Fruit fly (Drosophila melanogaster): Measurements from ENCODE around the gene gdrd.
A peak's percentile ranks its signal among the peaks of the same experiment; 100 is the strongest.

Gene gdrd

DNA sequence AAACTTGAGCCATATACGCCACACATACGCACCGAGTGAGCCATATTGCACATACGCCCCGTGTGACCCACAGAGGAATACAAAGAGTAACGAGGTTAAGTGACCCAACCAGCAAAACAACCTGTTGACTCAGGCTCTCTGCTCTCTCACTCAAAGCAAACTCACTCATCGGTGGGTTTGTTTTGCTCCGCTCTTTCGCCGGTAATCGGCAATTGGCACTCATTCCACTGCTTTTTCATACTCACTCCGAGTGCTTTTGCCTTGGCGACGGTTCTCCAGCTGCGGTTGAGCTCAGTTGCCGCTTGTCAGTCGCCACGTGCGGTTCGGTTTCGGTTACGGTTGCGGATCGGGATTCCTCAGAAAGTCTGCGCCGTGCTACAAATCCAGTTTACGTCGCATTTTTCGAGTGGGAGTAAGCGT, 15.3 kb downstream of the gdrd start (continued):
- TF ChIP-seq mld (GFP tag; IDR thresholded peaks at IDR 0.05; ENCODE audit: partially characterized antibody): no peak; the same call in 2 of the 3 replicates
- no peak for TF ChIP-seq unc-4 (GFP tag; IDR thresholded peaks at IDR 0.05; ENCODE audit: partially characterized antibody)
- no peak for TF ChIP-seq Fer1 (GFP tag; optimal IDR thresholded peaks at IDR 0.05)
- no peak for TF ChIP-seq CG11723 (GFP tag; optimal IDR thresholded peaks at IDR 0.05)
- TF ChIP-seq wdn (GFP tag; IDR thresholded peaks at IDR 0.05): no peak
- TF ChIP-seq CG9727 (GFP tag; optimal IDR thresholded peaks at IDR 0.05): no peak
- peak; percentile 33 for TF ChIP-seq CG6813 (GFP tag; optimal IDR thresholded peaks at IDR 0.05)
- no peak for TF ChIP-seq Deaf1 (tag; optimal IDR thresholded peaks at IDR 0.05)
- no peak for TF ChIP-seq Doc3 (GFP tag; IDR thresholded peaks at IDR 0.05; ENCODE audit: partially characterized antibody)
- no peak for TF ChIP-seq CG10209 (GFP tag; optimal IDR thresholded peaks at IDR 0.05)
- TF ChIP-seq CG2199 (GFP tag; IDR thresholded peaks at IDR 0.05): no peak
- peak; percentile 12 for TF ChIP-seq CG3163 (GFP tag; optimal IDR thresholded peaks at IDR 0.05)
- no peak for TF ChIP-seq CG2120 (GFP tag; optimal IDR thresholded peaks at IDR 0.05)
- TF ChIP-seq ci (GFP tag; IDR thresholded peaks at IDR 0.05): peak; percentile 60; the same call in 1 of the 3 replicates
- no peak for TF ChIP-seq Rfx (GFP tag; IDR thresholded peaks at IDR 0.05)
- TF ChIP-seq cg (GFP tag; optimal IDR thresholded peaks at IDR 0.05): no peak
- TF ChIP-seq sqz (GFP tag; optimal IDR thresholded peaks at IDR 0.05): no peak
- TF ChIP-seq CG34376 (GFP tag; optimal IDR thresholded peaks at IDR 0.05): peak; percentile 59
- no peak for TF ChIP-seq Sox100B (GFP tag; optimal IDR thresholded peaks at IDR 0.05)
- TF ChIP-seq chif (GFP tag; optimal IDR thresholded peaks at IDR 0.05): no peak
- TF ChIP-seq dimm (GFP tag; IDR thresholded peaks at IDR 0.05): no peak
- no peak for TF ChIP-seq Xbp1 (GFP tag; optimal IDR thresholded peaks at IDR 0.05)
- TF ChIP-seq Jarid2 (GFP tag; optimal IDR thresholded peaks at IDR 0.05): peak; percentile 95
- TF ChIP-seq kni (GFP tag; optimal IDR thresholded peaks at IDR 0.05): no peak
- no peak for TF ChIP-seq pb (GFP tag; optimal IDR thresholded peaks at IDR 0.05)
- no peak for TF ChIP-seq CG7745 (tag; optimal IDR thresholded peaks at IDR 0.05)
- TF ChIP-seq zfh1 (GFP tag; IDR thresholded peaks at IDR 0.05): no peak
- TF ChIP-seq sd (tag; optimal IDR thresholded peaks at IDR 0.05): no peak
- TF ChIP-seq CG14441 (GFP tag; IDR thresholded peaks at IDR 0.05): no peak
- TF ChIP-seq Dp (GFP tag; optimal IDR thresholded peaks at IDR 0.05): no peak
- TF ChIP-seq Kr (GFP tag; optimal IDR thresholded peaks at IDR 0.05): no peak
- TF ChIP-seq Gsc (GFP tag; IDR thresholded peaks at IDR 0.05): no peak
- no peak for TF ChIP-seq Neu2 (GFP tag; optimal IDR thresholded peaks at IDR 0.05; ENCODE audit: borderline replicate concordance)
- no peak for TF ChIP-seq CG17568 (GFP tag; optimal IDR thresholded peaks at IDR 0.05)
- TF ChIP-seq BtbVII (GFP tag; optimal IDR thresholded peaks at IDR 0.05): peak; percentile 21
- no peak for TF ChIP-seq Dip3 (GFP tag; optimal IDR thresholded peaks at IDR 0.05)
- no peak for TF ChIP-seq Sin3A (optimal IDR thresholded peaks at IDR 0.05)
- TF ChIP-seq CG1233 (GFP tag; optimal IDR thresholded peaks at IDR 0.05): no peak
- TF ChIP-seq CG6272 (GFP tag; IDR thresholded peaks at IDR 0.05): no peak
- no peak for TF ChIP-seq CG15514 (GFP tag; optimal IDR thresholded peaks at IDR 0.05)
- no peak for TF ChIP-seq sim (GFP tag; IDR thresholded peaks at IDR 0.05)
- TF ChIP-seq gem (tag; optimal IDR thresholded peaks at IDR 0.05): peak; percentile 65
- TF ChIP-seq nom (GFP tag; optimal IDR thresholded peaks at IDR 0.05): no peak
- TF ChIP-seq Mrtf (GFP tag; IDR thresholded peaks at IDR 0.05): no peak
- no peak for TF ChIP-seq CG12391 (tag; optimal IDR thresholded peaks at IDR 0.05)
- peak; percentile 65; the same call in 1 of the 2 replicates for TF ChIP-seq ato (GFP tag; IDR thresholded peaks at IDR 0.05; ENCODE audit: partially characterized antibody)
- no peak for TF ChIP-seq danr (GFP tag; IDR thresholded peaks at IDR 0.05)
- TF ChIP-seq dmrt99B (tag; optimal IDR thresholded peaks at IDR 0.05): no peak
- no peak for TF ChIP-seq Antp (GFP tag; optimal IDR thresholded peaks at IDR 0.05)
- TF ChIP-seq aop (GFP tag; IDR thresholded peaks at IDR 0.05): no peak
- TF ChIP-seq HmgZ (tag; optimal IDR thresholded peaks at IDR 0.05): no peak
